Fruit fly (Drosophila melanogaster): ENCODE data around the gene CG15211.

CG15211 gene

dm6 chrX:10739614-10740436 is 32.5 kb upstream of the CG15211 start (continued):
- TF ChIP-seq Atf-2 (GFP tag; optimal IDR thresholded peaks at IDR 0.05) (no peak), CG17612 (GFP tag; IDR thresholded peaks at IDR 0.05) (no peak), grn (GFP tag; optimal IDR thresholded peaks at IDR 0.05) (peak; percentile 89), Vsx1 (GFP tag; optimal IDR thresholded peaks at IDR 0.05) (peak; percentile 52), Gsc (GFP tag; IDR thresholded peaks at IDR 0.05) (no peak), B-H1 (GFP tag; IDR thresholded peaks at IDR 0.05) (no peak), wdn (GFP tag; IDR thresholded peaks at IDR 0.05) (no peak), E2f2 (GFP tag; IDR thresholded peaks at IDR 0.05) (no peak), CG3065 (GFP tag; optimal IDR thresholded peaks at IDR 0.05) (no peak), CG6654 (GFP tag; optimal IDR thresholded peaks at IDR 0.05) (no peak), schlank (tag; optimal IDR thresholded peaks at IDR 0.05) (no peak), pho (GFP tag; optimal IDR thresholded peaks at IDR 0.05) (no peak), CHES-1-like (GFP tag; optimal IDR thresholded peaks at IDR 0.05) (no peak), gem (tag; optimal IDR thresholded peaks at IDR 0.05) (no peak), CG31365 (tag; optimal IDR thresholded peaks at IDR 0.05) (no peak), CG12219 (GFP tag; optimal IDR thresholded peaks at IDR 0.05) (no peak), Mrtf (GFP tag; IDR thresholded peaks at IDR 0.05) (0 out of 3 replicates have a peak, but pooled peaks have one; percentile 13), Doc3 (GFP tag; IDR thresholded peaks at IDR 0.05; ENCODE audit: partially characterized antibody) (no peak), tgo (GFP tag; IDR thresholded peaks at IDR 0.05) (no peak), CG18764 (GFP tag; optimal IDR thresholded peaks at IDR 0.05) (no peak), Ssrp (tag; optimal IDR thresholded peaks at IDR 0.05) (no peak), CG10321 (GFP tag; IDR thresholded peaks at IDR 0.05) (no peak), Xrp1 (GFP tag; IDR thresholded peaks at IDR 0.05) (no peak), cg (GFP tag; optimal IDR thresholded peaks at IDR 0.05) (peak; percentile 41), Bdp1 (GFP tag; optimal IDR thresholded peaks at IDR 0.05) (no peak), Dbx (GFP tag; IDR thresholded peaks at IDR 0.05) (no peak), CG10979 (tag; optimal IDR thresholded peaks at IDR 0.05) (no peak), maf-S (GFP tag; optimal IDR thresholded peaks at IDR 0.05) (no peak), CG1529 (GFP tag; optimal IDR thresholded peaks at IDR 0.05) (no peak), emc (GFP tag; optimal IDR thresholded peaks at IDR 0.05) (no peak), CG8924 (tag; optimal IDR thresholded peaks at IDR 0.05) (no peak), CG2129 (GFP tag; IDR thresholded peaks at IDR 0.05; ENCODE audit: partially characterized antibody) (no peak), Sry-β (GFP tag; optimal IDR thresholded peaks at IDR 0.05) (no peak), CG6254 (GFP tag; optimal IDR thresholded peaks at IDR 0.05) (no peak), GATAe (GFP tag; conservative IDR thresholded peaks at IDR 0.05) (peak; percentile 90), stwl (tag; optimal IDR thresholded peaks at IDR 0.05) (no peak), vvl (GFP tag; IDR thresholded peaks at IDR 0.05) (peak; percentile 53; the same call in 1 of the 2 replicates), bcd (GFP tag; optimal IDR thresholded peaks at IDR 0.05) (no peak), slbo (GFP tag; IDR thresholded peaks at IDR 0.05) (peak; percentile 16; the same call in 1 of the 2 replicates), Dp (GFP tag; optimal IDR thresholded peaks at IDR 0.05) (no peak), prd (optimal IDR thresholded peaks at IDR 0.05) (no peak), prd (GFP tag; IDR thresholded peaks at IDR 0.05) (no peak), tup (GFP tag; optimal IDR thresholded peaks at IDR 0.05) (no peak), nom (GFP tag; optimal IDR thresholded peaks at IDR 0.05) (no peak), D19A (tag; optimal IDR thresholded peaks at IDR 0.05) (no peak), zen2 (GFP tag; IDR thresholded peaks at IDR 0.05; ENCODE audit: partially characterized antibody) (no peak), gt (GFP tag; IDR thresholded peaks at IDR 0.05) (no peak), CG9437 (GFP tag; optimal IDR thresholded peaks at IDR 0.05) (peak; percentile 72), CG8089 (GFP tag; optimal IDR thresholded peaks at IDR 0.05) (no peak), PHDP (tag; optimal IDR thresholded peaks at IDR 0.05) (no peak)
